Worm (Caenorhabditis elegans): ENCODE measurements around the gene T26C12.3.
"Not testable (repeated sequence)": the region's sequence is repeated elsewhere in the genome, so short reads cannot be mapped to it uniquely, and the experiment has no call there.

- not testable (repeated sequence) for TF ChIP-seq ceh-39 (tag; optimal IDR thresholded peaks at IDR 0.05); unc-39 (tag; optimal IDR thresholded peaks at IDR 0.05); blmp-1 (tag; optimal IDR thresholded peaks at IDR 0.05); flh-1 (GFP tag; optimal IDR thresholded peaks at IDR 0.05); elt-3 (tag; optimal IDR thresholded peaks at IDR 0.05); ces-1 (GFP tag; optimal IDR thresholded peaks at IDR 0.05); mep-1 (tag; optimal IDR thresholded peaks at IDR 0.05); hlh-1 (tag; optimal IDR thresholded peaks at IDR 0.05); ztf-11 (tag; optimal IDR thresholded peaks at IDR 0.05)
These were observed 28.9 kb upstream of the T26C12.3 start, which contains the start of gene W08E12.4 for ce11 chrIV:3302058-3302457.

Measured in whole organism, mixed stage, embryonic.